Worm (Caenorhabditis elegans): Measurements from ENCODE around the gene cox-14.
"Not testable (repeated sequence)": the region's sequence is repeated elsewhere in the genome, so short reads cannot be mapped to it uniquely, and the experiment has no call there.

Gene cox-14

DNA sequence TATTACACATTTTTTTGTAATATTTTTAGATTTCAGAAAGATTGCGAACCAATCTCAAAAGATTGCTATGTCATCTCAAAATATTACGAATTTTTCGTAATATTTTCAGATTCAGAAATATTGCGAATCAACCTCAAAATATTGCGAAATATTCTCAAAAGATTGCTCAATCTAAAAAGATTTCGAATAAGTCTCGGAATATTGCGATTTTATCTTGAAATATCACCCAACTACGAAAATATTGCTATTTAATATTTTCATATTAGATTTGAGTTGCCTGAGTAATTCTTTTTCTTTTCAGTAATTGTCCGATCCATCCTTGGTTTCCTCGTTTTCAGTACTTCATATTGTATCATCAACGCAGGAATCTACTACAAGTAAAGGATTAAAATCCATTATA, 3.1 kb downstream of the cox-14 start, which contains the start of gene Y70G10A.4:
Gene Y70G10A.4, plus strand, starts transcription at position 301 of the 400 bp plus-strand sequence.
- not testable (repeated sequence) for TF ChIP-seq nhr-76 (tag; optimal IDR thresholded peaks at IDR 0.05); ama-1 (optimal IDR thresholded peaks at IDR 0.05); pqm-1 (tag; optimal IDR thresholded peaks at IDR 0.05)

DNA sequence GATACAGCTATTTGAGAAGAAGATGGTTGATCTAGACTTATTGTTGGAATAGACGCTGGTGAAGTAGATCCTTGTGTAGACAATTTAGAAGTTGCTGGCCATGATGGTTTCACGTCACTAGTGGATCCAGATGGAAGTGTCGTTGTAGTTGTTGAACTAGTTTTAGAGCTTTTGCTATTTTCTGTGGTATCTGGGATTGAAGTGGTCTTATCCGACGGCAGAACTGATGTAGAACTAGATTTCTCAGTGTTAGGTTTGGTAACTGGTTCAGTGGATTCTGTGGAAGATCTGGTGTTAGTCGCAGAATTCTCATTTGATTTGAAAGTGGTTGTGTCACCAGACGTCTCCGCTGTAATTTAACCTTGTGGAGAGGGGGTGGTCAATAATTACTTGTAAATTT, 12.9 kb downstream of the cox-14 start:
- TF ChIP-seq nhr-12 (tag; optimal IDR thresholded peaks at IDR 0.05), result no peak
- TF ChIP-seq zag-1 (tag; optimal IDR thresholded peaks at IDR 0.05), result no peak

DNA sequence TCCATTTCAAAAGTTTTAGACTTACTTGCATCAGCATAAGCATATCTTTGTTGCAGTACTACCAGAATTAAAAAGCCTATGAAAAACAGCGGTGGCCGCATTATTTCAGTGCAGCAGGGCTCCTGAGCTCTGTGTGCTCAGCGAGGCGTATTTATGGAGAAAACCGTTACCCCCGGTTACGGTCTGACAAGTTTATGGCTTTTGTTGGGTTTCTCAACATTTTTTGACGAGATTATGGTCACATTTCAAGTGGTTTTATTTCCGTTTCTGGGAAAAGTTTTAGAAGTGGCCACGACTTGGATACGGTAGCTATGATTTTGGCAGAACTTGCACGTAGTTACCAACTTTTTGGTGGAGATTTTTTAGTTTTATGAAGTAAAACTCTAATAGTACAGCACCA, 15.2 kb downstream of the cox-14 start, which contains the start of gene paml-1:
Gene paml-1, minus strand, starts transcription at position 101 of the 400 bp plus-strand sequence.
- TF ChIP-seq fkh-2 (tag; optimal IDR thresholded peaks at IDR 0.05), result no peak
- no peak for TF ChIP-seq elt-1 (tag; optimal IDR thresholded peaks at IDR 0.05)
- no peak for TF ChIP-seq snpc-4 (tag; optimal IDR thresholded peaks at IDR 0.05)
- TF ChIP-seq ceh-16 (tag; optimal IDR thresholded peaks at IDR 0.05), result no peak
- TF ChIP-seq ZK546.5 (tag; optimal IDR thresholded peaks at IDR 0.05), result no peak
- no peak for TF ChIP-seq elt-3 (tag; optimal IDR thresholded peaks at IDR 0.05)
- no peak for TF ChIP-seq fos-1 (tag; optimal IDR thresholded peaks at IDR 0.05)
- no peak for TF ChIP-seq zag-1 (tag; optimal IDR thresholded peaks at IDR 0.05)
- no peak for TF ChIP-seq tbx-2 (tag; optimal IDR thresholded peaks at IDR 0.05)
- no peak for TF ChIP-seq lsy-12 (tag; optimal IDR thresholded peaks at IDR 0.05)
- no peak for TF ChIP-seq elt-2 (tag; optimal IDR thresholded peaks at IDR 0.05)
- no peak for TF ChIP-seq pha-4 (tag; optimal IDR thresholded peaks at IDR 0.05)
- no peak for TF ChIP-seq mml-1 (tag; optimal IDR thresholded peaks at IDR 0.05)
- TF ChIP-seq egl-27 (tag; optimal IDR thresholded peaks at IDR 0.05), result no peak
- no peak for TF ChIP-seq lin-39 (tag; optimal IDR thresholded peaks at IDR 0.05)
- no peak for TF ChIP-seq jun-1 (tag; optimal IDR thresholded peaks at IDR 0.05)
- TF ChIP-seq unc-62 (GFP tag; optimal IDR thresholded peaks at IDR 0.05), result no peak
- no peak for TF ChIP-seq egl-5 (tag; optimal IDR thresholded peaks at IDR 0.05)

- TF ChIP-seq snpc-4 (tag; optimal IDR thresholded peaks at IDR 0.05) (no peak), ztf-4 (tag; optimal IDR thresholded peaks at IDR 0.05) (peak; percentile 16), egl-27 (tag; optimal IDR thresholded peaks at IDR 0.05) (no peak), nhr-25 (tag; optimal IDR thresholded peaks at IDR 0.05) (peak; percentile 25), nhr-43 (tag; optimal IDR thresholded peaks at IDR 0.05; ENCODE audit: poor library complexity, severe bottlenecking) (peak; percentile 9), ama-1 (optimal IDR thresholded peaks at IDR 0.05) (peak; percentile 37), elt-1 (tag; optimal IDR thresholded peaks at IDR 0.05) (no peak), ceh-82 (tag; optimal IDR thresholded peaks at IDR 0.05) (no peak), elt-3 (tag; optimal IDR thresholded peaks at IDR 0.05) (peak in 1 of 3 experiments; percentile 61)
Measured at ce11 chrIII:10236291-10236871, 17.6 kb downstream of the cox-14 start.

DNA sequence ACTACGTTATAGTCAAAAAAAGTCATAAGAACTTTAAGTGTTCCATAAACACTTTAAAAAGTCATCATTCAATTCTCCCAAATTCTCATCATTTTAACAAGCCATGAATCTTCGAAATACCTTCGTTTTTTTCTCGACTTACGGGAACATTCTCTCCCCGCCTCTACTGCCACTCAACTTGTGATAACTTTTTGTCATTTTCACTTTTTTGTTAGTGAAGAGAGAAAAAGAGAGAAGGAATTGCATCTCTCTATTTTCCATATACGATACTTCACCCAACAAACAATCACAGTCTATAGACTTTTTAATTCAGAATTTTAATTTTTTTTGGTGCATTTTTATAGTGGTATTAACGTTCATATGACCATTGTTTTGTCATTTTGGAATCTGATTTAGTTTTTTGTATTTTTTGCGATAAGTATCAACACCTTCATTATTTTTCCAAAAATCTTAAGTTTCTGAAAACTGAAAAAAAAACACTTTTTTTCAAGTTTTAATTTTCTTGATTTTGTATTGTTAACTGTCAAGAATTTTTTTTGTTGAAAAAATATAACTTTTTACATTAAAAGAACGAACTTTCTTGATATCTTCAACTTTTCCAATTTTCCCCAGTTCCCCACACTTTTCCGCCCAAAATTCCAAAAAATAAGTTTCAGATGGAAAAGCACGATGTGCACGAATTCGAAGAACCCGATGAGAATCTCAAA, 19.9 kb downstream of the cox-14 start, which contains the start of gene Y70G10A.3:
Gene Y70G10A.3, plus strand, starts transcription at position 657 of the 707 bp plus-strand sequence.
- TF ChIP-seq nhr-237 (tag; optimal IDR thresholded peaks at IDR 0.05), result no peak
- TF ChIP-seq ztf-11 (tag; optimal IDR thresholded peaks at IDR 0.05), result no peak
- TF ChIP-seq mdl-1 (tag; optimal IDR thresholded peaks at IDR 0.05), result no peak
- no peak for TF ChIP-seq nhr-11 (tag; optimal IDR thresholded peaks at IDR 0.05)
- TF ChIP-seq ceh-82 (tag; optimal IDR thresholded peaks at IDR 0.05), result no peak
- TF ChIP-seq nhr-43 (tag; optimal IDR thresholded peaks at IDR 0.05; ENCODE audit: poor library complexity, severe bottlenecking), result no peak
- TF ChIP-seq ztf-4 (tag; optimal IDR thresholded peaks at IDR 0.05), result no peak
- TF ChIP-seq nhr-67 (tag; optimal IDR thresholded peaks at IDR 0.05), result no peak
- no peak for TF ChIP-seq pqm-1 (tag; optimal IDR thresholded peaks at IDR 0.05)
- TF ChIP-seq lin-15B (tag; optimal IDR thresholded peaks at IDR 0.05), result no peak
- no peak for TF ChIP-seq lin-39 (tag; optimal IDR thresholded peaks at IDR 0.05)
- TF ChIP-seq elt-2 (tag; optimal IDR thresholded peaks at IDR 0.05), result no peak
- no peak for TF ChIP-seq fkh-2 (tag; optimal IDR thresholded peaks at IDR 0.05)
- no peak for TF ChIP-seq nhr-77 (tag; optimal IDR thresholded peaks at IDR 0.05)
- TF ChIP-seq fos-1 (tag; optimal IDR thresholded peaks at IDR 0.05), result no peak
- no peak for TF ChIP-seq aly-2 (tag; optimal IDR thresholded peaks at IDR 0.05)
- no peak for TF ChIP-seq nhr-76 (tag; optimal IDR thresholded peaks at IDR 0.05)
- TF ChIP-seq tbx-2 (tag; optimal IDR thresholded peaks at IDR 0.05), result no peak
- no peak for TF ChIP-seq sea-2 (GFP tag; optimal IDR thresholded peaks at IDR 0.05)
- TF ChIP-seq skn-1 (tag; optimal IDR thresholded peaks at IDR 0.05), result no peak
